Fruit fly (Drosophila melanogaster) whole organism, embryonic: ENCODE data around the gene CG12608.

Experiments
- CG10147 ChIP-seq: fragments of 200-800 bp; sonication (Bioruptor generic); optimal IDR thresholded peaks from 2 replicates; lab custom pipeline; 2019; ENCODE audit warnings: missing biosample characterization, mild to moderate bottlenecking, missing genetic modification characterization, moderate library complexity
- CG10959 ChIP-seq: fragments of 200-800 bp; sonication (Bioruptor generic); IDR thresholded peaks from 2 replicates; pipeline ENCODE4 v1.3.6; 2022; ENCODE audit warnings: missing biosample characterization, missing genetic modification characterization
- CG1233 ChIP-seq: fragments of 200-800 bp; sonication (Bioruptor generic); optimal IDR thresholded peaks from 4 replicates; lab custom pipeline; 2018; ENCODE audit warnings: missing biosample characterization, mild to moderate bottlenecking, missing genetic modification characterization
- CG12391 ChIP-seq: fragments of 200-800 bp; sonication (Bioruptor generic); optimal IDR thresholded peaks from 3 replicates; lab custom pipeline; 2018; ENCODE audit warnings: missing biosample characterization, mild to moderate bottlenecking, missing genetic modification characterization, moderate library complexity
- CG12942 ChIP-seq: fragments of 200-800 bp; sonication (Bioruptor generic); optimal IDR thresholded peaks from 3 replicates; lab custom pipeline; 2016; ENCODE audit warnings: missing biosample characterization, missing genetic modification characterization
- CG14965 ChIP-seq: fragments of 200-800 bp; sonication (Bioruptor generic); optimal IDR thresholded peaks from 2 replicates; lab custom pipeline; 2016; ENCODE audit warnings: missing biosample characterization, missing genetic modification characterization, borderline replicate concordance
- CG1603 ChIP-seq: fragments of 200-800 bp; sonication (Bioruptor generic); optimal IDR thresholded peaks from 2 replicates; lab custom pipeline; 2019; ENCODE audit warnings: missing biosample characterization, mild to moderate bottlenecking, missing genetic modification characterization, moderate library complexity
- CG16813 ChIP-seq: fragments of 200-800 bp; sonication (Bioruptor generic); IDR thresholded peaks from 3 replicates; pipeline ENCODE4 v1.3.6; 2022; ENCODE audit warnings: missing biosample characterization, missing genetic modification characterization; ENCODE audit not compliant: partially characterized antibody
- CG17359 ChIP-seq: fragments of 200-800 bp; sonication (Bioruptor generic); optimal IDR thresholded peaks from 3 replicates; lab custom pipeline; 2018; ENCODE audit warnings: missing biosample characterization, mild to moderate bottlenecking, missing genetic modification characterization, moderate library complexity
- CG18262 ChIP-seq: fragments of 200-800 bp; optimal IDR thresholded peaks from 3 replicates; lab custom pipeline; 2019; ENCODE audit warnings: missing biosample characterization, mild to moderate bottlenecking, missing genetic modification characterization, moderate library complexity
- CG2712 ChIP-seq: fragments of 200-800 bp; optimal IDR thresholded peaks from 3 replicates; lab custom pipeline; 2019; ENCODE audit warnings: missing biosample characterization, mild to moderate bottlenecking, missing genetic modification characterization, moderate library complexity
- CG2875 ChIP-seq: fragments of 200-800 bp; sonication (Bioruptor generic); optimal IDR thresholded peaks from 2 replicates; lab custom pipeline; 2017; ENCODE audit warnings: missing biosample characterization, mild to moderate bottlenecking, missing genetic modification characterization, missing genetic modification reagents
- CG3281 ChIP-seq: fragments of 200-800 bp; sonication (Bioruptor generic); optimal IDR thresholded peaks from 3 replicates; lab custom pipeline; 2017; ENCODE audit warnings: missing biosample characterization, mild to moderate bottlenecking, missing genetic modification characterization
- CG4707 ChIP-seq: fragments of 200-800 bp; sonication (Bioruptor generic); optimal IDR thresholded peaks from 2 replicates; lab custom pipeline; 2018; ENCODE audit warnings: missing biosample characterization, mild to moderate bottlenecking, missing genetic modification characterization, moderate library complexity
- CG6654 ChIP-seq: fragments of 200-800 bp; sonication (Bioruptor generic); optimal IDR thresholded peaks from 2 replicates; lab custom pipeline; 2017; ENCODE audit warnings: missing biosample characterization, mild to moderate bottlenecking, missing genetic modification characterization
- CG6689 ChIP-seq: fragments of 200-800 bp; sonication (Bioruptor generic); IDR thresholded peaks from 2 replicates; pipeline ENCODE4 v1.3.6; 2022; ENCODE audit warnings: missing biosample characterization, missing genetic modification characterization
- CG7963 ChIP-seq: fragments of 200-800 bp; sonication (Bioruptor generic); IDR thresholded peaks from 3 replicates; pipeline ENCODE4 v1.3.6; 2022; ENCODE audit warnings: missing biosample characterization, missing genetic modification characterization; ENCODE audit not compliant: partially characterized antibody
- CG9727 ChIP-seq: fragments of 200-800 bp; sonication (Bioruptor generic); optimal IDR thresholded peaks from 3 replicates; lab custom pipeline; 2017; ENCODE audit warnings: missing biosample characterization, mild to moderate bottlenecking, missing genetic modification characterization
- Deaf1 ChIP-seq: fragments of 200-800 bp; optimal IDR thresholded peaks from 3 replicates; lab custom pipeline; 2019; ENCODE audit warnings: missing biosample characterization, mild to moderate bottlenecking, missing genetic modification characterization, moderate library complexity
- Dip3 ChIP-seq: fragments of 200-800 bp; sonication (Bioruptor generic); optimal IDR thresholded peaks from 3 replicates; lab custom pipeline; 2016; ENCODE audit warnings: missing biosample characterization, missing genetic modification characterization
- Ets97D ChIP-seq: fragments of 200-800 bp; sonication (Bioruptor generic); optimal IDR thresholded peaks from 3 replicates; lab custom pipeline; 2016; ENCODE audit warnings: missing biosample characterization, missing genetic modification characterization
- Fer2 ChIP-seq: fragments of 200-800 bp; sonication (Bioruptor generic); optimal IDR thresholded peaks from 2 replicates; lab custom pipeline; 2018; ENCODE audit warnings: missing biosample characterization, mild to moderate bottlenecking, missing genetic modification characterization, moderate library complexity
- Fer3 ChIP-seq: fragments of 200-800 bp; sonication (Bioruptor generic); optimal IDR thresholded peaks from 2 replicates; lab custom pipeline; 2018; ENCODE audit warnings: missing biosample characterization, mild to moderate bottlenecking, missing genetic modification characterization, moderate library complexity
- Hsf ChIP-seq: fragments of 200-800 bp; sonication (Bioruptor generic); optimal IDR thresholded peaks from 3 replicates; lab custom pipeline; 2016; ENCODE audit warnings: missing biosample characterization, missing genetic modification characterization
- Jarid2 ChIP-seq: fragments of 200-800 bp; sonication (Bioruptor generic); optimal IDR thresholded peaks from 3 replicates; lab custom pipeline; 2017; ENCODE audit warnings: mild to moderate bottlenecking, missing biosample characterization, missing genetic modification reagents, missing genetic modification characterization
- Mad ChIP-seq: fragments of 200-800 bp; sonication (Bioruptor generic); optimal IDR thresholded peaks from 2 replicates; lab custom pipeline; 2016; ENCODE audit warnings: missing biosample characterization, missing genetic modification characterization
- NC2α ChIP-seq: fragments of 200-800 bp; sonication (Bioruptor generic); optimal IDR thresholded peaks from 2 replicates; lab custom pipeline; 2016; ENCODE audit warnings: missing biosample characterization, missing genetic modification characterization
- NFAT ChIP-seq: fragments of 200-800 bp; sonication (Bioruptor generic); IDR thresholded peaks from 2 replicates; pipeline ENCODE4 v1.3.6; 2022; ENCODE audit warnings: missing biosample characterization, missing genetic modification characterization
- Ptx1 ChIP-seq: fragments of 200-800 bp; sonication (Bioruptor generic); IDR thresholded peaks from 2 replicates; pipeline ENCODE4 v1.3.6; 2022; ENCODE audit warnings: missing biosample characterization, missing genetic modification characterization
- Scr ChIP-seq: fragments of 200-800 bp; sonication (Bioruptor generic); IDR thresholded peaks from 2 replicates; pipeline ENCODE4 v1.3.6; 2022; ENCODE audit warnings: missing biosample characterization, missing genetic modification characterization; ENCODE audit not compliant: partially characterized antibody
- Usf ChIP-seq: fragments of 200-800 bp; sonication (Bioruptor generic); optimal IDR thresholded peaks from 2 replicates; lab custom pipeline; 2017; ENCODE audit warnings: missing genotype, missing biosample characterization, missing genetic modification characterization
- ap ChIP-seq: fragments of 200-800 bp; sonication (Bioruptor generic); IDR thresholded peaks from 2 replicates; pipeline ENCODE4 v1.3.6; 2022; ENCODE audit warnings: missing biosample characterization, missing genetic modification characterization
- ems ChIP-seq: fragments of 200-800 bp; sonication (Bioruptor generic); optimal IDR thresholded peaks from 3 replicates; lab custom pipeline; 2016; ENCODE audit warnings: missing biosample characterization, missing genetic modification characterization
- gcm2 ChIP-seq: fragments of 200-800 bp; sonication (Bioruptor generic); optimal IDR thresholded peaks from 2 replicates; lab custom pipeline; 2016; ENCODE audit warnings: missing biosample characterization, missing genetic modification characterization
- jumu ChIP-seq: fragments of 200-800 bp; sonication (Bioruptor generic); optimal IDR thresholded peaks from 3 replicates; lab custom pipeline; 2016; ENCODE audit warnings: missing biosample characterization, missing genetic modification characterization
- org-1 ChIP-seq: fragments of 200-800 bp; sonication (Bioruptor generic); optimal IDR thresholded peaks from 2 replicates; lab custom pipeline; 2017; ENCODE audit warnings: missing biosample characterization, missing genetic modification characterization
- pan ChIP-seq, 4 experiments: fragments of >200 bp in 3 of 4; fragments of 200-800 bp in 1 of 4; sonication (Bioruptor generic) in 1 of 4; optimal IDR thresholded peaks in 3 of 4; IDR thresholded peaks in 1 of 4; 2 replicates each; pipeline versions ENCODE4 v1.3.6 to Lab custom; 2017 to 2022; ENCODE audit warnings: missing biosample characterization in 2 of 4, missing genetic modification characterization in 2 of 4, mixed read lengths in 1 of 4
- peb ChIP-seq: fragments of 200-800 bp; sonication (Bioruptor generic); IDR thresholded peaks from 2 replicates; pipeline ENCODE4 v1.3.6; 2022; ENCODE audit warnings: missing biosample characterization, missing genetic modification characterization
- prd ChIP-seq, 3 experiments: fragments of >200 bp in 2 of 3; fragments of 200-800 bp in 1 of 3; sonication (Bioruptor generic) in 1 of 3; optimal IDR thresholded peaks in 2 of 3; IDR thresholded peaks in 1 of 3; 2 replicates in 2 of 3; 3 replicates in 1 of 3; pipeline versions ENCODE4 v1.3.6 to Lab custom; 2017 to 2022; ENCODE audit warnings: missing biosample characterization in 1 of 3, missing genetic modification characterization in 1 of 3
- pzg ChIP-seq: fragments of 200-800 bp; sonication (Bioruptor generic); optimal IDR thresholded peaks from 3 replicates; lab custom pipeline; 2018; ENCODE audit warnings: missing biosample characterization, mild to moderate bottlenecking, missing genetic modification characterization, moderate library complexity
- rib ChIP-seq: fragments of 200-800 bp; sonication (Bioruptor generic); IDR thresholded peaks from 2 replicates; pipeline ENCODE4 v1.3.6; 2022; ENCODE audit warnings: missing biosample characterization, missing genetic modification characterization
- row ChIP-seq: fragments of 200-800 bp; sonication (Bioruptor generic); IDR thresholded peaks from 3 replicates; pipeline ENCODE4 v1.3.6; 2022; ENCODE audit warnings: missing biosample characterization, missing genetic modification characterization
- salm ChIP-seq: fragments of 200-800 bp; sonication (Bioruptor generic); optimal IDR thresholded peaks from 2 replicates; lab custom pipeline; 2018; ENCODE audit warnings: missing biosample characterization, mild to moderate bottlenecking, missing genetic modification characterization
- sr ChIP-seq: fragments of 200-800 bp; sonication (Bioruptor generic); IDR thresholded peaks from 3 replicates; pipeline ENCODE4 v1.3.6; 2022; ENCODE audit warnings: missing biosample characterization, missing genetic modification characterization
- tna ChIP-seq: fragments of 200-800 bp; sonication (Bioruptor generic); IDR thresholded peaks from 2 replicates; pipeline ENCODE4 v1.3.6; 2022; ENCODE audit warnings: missing biosample characterization, missing genetic modification characterization; ENCODE audit not compliant: partially characterized antibody
- twi ChIP-seq: fragments of 200-800 bp; optimal IDR thresholded peaks from 2 replicates; lab custom pipeline; 2019; ENCODE audit warnings: missing biosample characterization, mild to moderate bottlenecking, missing genetic modification characterization, moderate library complexity
- vvl ChIP-seq: fragments of 200-800 bp; sonication (Bioruptor generic); IDR thresholded peaks from 2 replicates; pipeline ENCODE4 v1.3.6; 2022; ENCODE audit warnings: missing biosample characterization, missing genetic modification characterization

Gene CG12608

DNA sequence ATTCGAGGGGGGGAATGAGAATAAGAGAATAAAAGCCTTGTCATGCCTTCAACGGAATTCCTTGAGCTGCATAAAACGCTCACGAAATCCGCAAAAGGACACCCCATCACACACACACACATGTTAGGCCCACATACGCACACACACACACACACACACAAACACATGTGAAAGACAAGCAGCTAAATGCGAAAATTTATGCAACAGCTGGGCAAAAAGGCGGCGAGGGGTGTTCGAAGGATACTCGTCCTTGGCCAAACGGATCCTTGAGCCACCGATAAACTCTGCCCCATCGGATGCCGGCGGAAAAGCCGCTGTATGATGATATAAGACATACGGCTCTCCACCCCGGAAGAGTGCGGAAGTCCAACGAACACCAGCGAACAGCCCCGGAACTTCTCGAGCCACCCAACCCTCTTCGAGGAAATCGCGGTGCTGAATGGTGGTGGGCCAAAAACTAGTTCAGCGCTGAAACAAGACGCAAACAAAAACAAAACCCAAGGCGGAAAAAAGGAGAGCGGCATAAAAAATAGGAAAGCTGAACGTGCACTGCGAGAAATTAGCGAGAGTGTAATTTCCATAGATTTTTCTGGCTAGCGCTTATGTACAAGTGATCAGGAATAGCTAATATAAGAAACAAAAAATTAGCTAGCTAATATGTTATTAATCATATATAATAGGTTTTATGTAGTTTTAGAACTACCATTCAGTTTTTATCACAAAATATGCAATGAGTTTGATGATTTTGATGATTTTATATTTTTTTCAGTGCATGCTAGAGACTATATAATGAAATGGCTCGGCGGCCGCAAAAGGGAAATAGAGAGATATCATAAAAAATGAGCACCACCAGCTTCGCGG is 39.3 kb upstream of the CG12608 start (continued):
- TF ChIP-seq jumu (no peak), Dip3 (GFP tag; lab: Kevin White, UChicago) (no peak), org-1 (peak; percentile 46), Usf (GFP tag; lab: Kevin White, UChicago) (no peak), Ptx1 (GFP tag; lab: Robert Waterston, UW) (peak; percentile 48), gcm2 (GFP tag; lab: Kevin White, UChicago) (no peak), Hsf (peak; percentile 31), Fer2 (tag; lab: Kevin White, UChicago) (no peak), CG4707 (GFP tag; lab: Kevin White, UChicago) (no peak), CG14965 (GFP tag; lab: Kevin White, UChicago) (no peak), Fer3 (peak; percentile 40), Jarid2 (GFP tag; lab: Kevin White, UChicago) (no peak), CG3281 (GFP tag; lab: Kevin White, UChicago) (peak; percentile 55), salm (tag; lab: Kevin White, UChicago) (no peak), CG16813 (GFP tag; lab: Robert Waterston, UW) (no peak), CG6654 (GFP tag; lab: Kevin White, UChicago) (no peak), NC2α (GFP tag; lab: Kevin White, UChicago) (no peak), CG7963 (GFP tag; lab: Robert Waterston, UW) (no peak), ems (GFP tag; lab: Kevin White, UChicago) (peak; percentile 13), tna (GFP tag; lab: Robert Waterston, UW) (no peak), CG1233 (no peak), row (GFP tag; lab: Robert Waterston, UW) (peak; percentile 72), CG1603 (tag; lab: Kevin White, UChicago) (no peak), rib (GFP tag; lab: Robert Waterston, UW) (no peak), CG12391 (peak; percentile 68), CG18262 (peak; percentile 66), prd (optimal IDR thresholded peaks at IDR 0.05; lab: Kevin White, UChicago) (no peak), prd (GFP tag; IDR thresholded peaks at IDR 0.05; lab: Robert Waterston, UW) (peak; percentile 61; the same call in 2 of the 3 replicates), Scr (GFP tag; lab: Robert Waterston, UW) (no peak), Deaf1 (tag; lab: Kevin White, UChicago) (peak; percentile 39), CG10959 (GFP tag; lab: Robert Waterston, UW) (no peak), Mad (no peak), Ets97D (no peak), NFAT (no peak), CG12942 (GFP tag; lab: Kevin White, UChicago) (no peak), sr (no peak), twi (tag; lab: Kevin White, UChicago) (no peak), pan (optimal IDR thresholded peaks at IDR 0.05; lab: Kevin White, UChicago) (no peak), pan (GFP tag; optimal IDR thresholded peaks at IDR 0.05 in 1 of 2, IDR thresholded peaks at IDR 0.05 in 1 of 2) (peak in 1 of 2 experiments; percentile 58), vvl (peak; percentile 47; the same call in 1 of the 2 replicates), ap (GFP tag; lab: Robert Waterston, UW) (no peak), CG2712 (peak; percentile 64), CG17359 (tag; lab: Kevin White, UChicago) (peak; percentile 58), CG10147 (peak; percentile 6), CG2875 (peak; percentile 36), CG9727 (peak; percentile 43), peb (GFP tag; lab: Robert Waterston, UW) (no peak), pzg (GFP tag; lab: Kevin White, UChicago) (no peak), CG6689 (GFP tag; lab: Robert Waterston, UW) (peak; percentile 43; the same call in 1 of the 2 replicates)
